Fruit fly (Drosophila melanogaster) whole organism, embryonic: Measurements from ENCODE around the gene obst-F.

Experiments
- Ada2b ChIP-seq: fragments of 200-800 bp; sonication (Bioruptor generic); IDR thresholded peaks from 2 replicates; pipeline ENCODE4 v1.3.6; 2022; ENCODE audit warnings: missing biosample characterization, missing genetic modification characterization
- BtbVII ChIP-seq: fragments of 200-800 bp; sonication (Bioruptor generic); optimal IDR thresholded peaks from 3 replicates; lab custom pipeline; 2017; ENCODE audit warnings: missing biosample characterization, mild to moderate bottlenecking, missing genetic modification characterization
- CG11085 ChIP-seq: fragments of 200-800 bp; sonication (Bioruptor generic); IDR thresholded peaks from 2 replicates; pipeline ENCODE4 v1.3.6; 2022; ENCODE audit warnings: missing biosample characterization, missing genetic modification characterization
- CG11247 ChIP-seq: fragments of 200-800 bp; sonication (Bioruptor generic); IDR thresholded peaks from 2 replicates; pipeline ENCODE4 v1.3.6; 2022; ENCODE audit warnings: missing biosample characterization, missing genetic modification characterization
- CG12219 ChIP-seq: fragments of 200-800 bp; sonication (Bioruptor generic); optimal IDR thresholded peaks from 3 replicates; lab custom pipeline; 2018; ENCODE audit warnings: missing biosample characterization, mild to moderate bottlenecking, missing genetic modification characterization
- CG12769 ChIP-seq: fragments of 200-800 bp; sonication (Bioruptor generic); optimal IDR thresholded peaks from 2 replicates; lab custom pipeline; 2019; ENCODE audit warnings: missing biosample characterization, mild to moderate bottlenecking, missing genetic modification characterization, moderate library complexity
- CG13624 ChIP-seq: fragments of 200-800 bp; sonication (Bioruptor generic); optimal IDR thresholded peaks from 2 replicates; lab custom pipeline; 2016; ENCODE audit warnings: missing biosample characterization, missing genetic modification characterization
- CG14441 ChIP-seq: fragments of 200-800 bp; sonication (Bioruptor generic); IDR thresholded peaks from 2 replicates; pipeline ENCODE4 v1.3.6; 2022; ENCODE audit warnings: missing biosample characterization, missing genetic modification characterization
- CG17328 ChIP-seq: fragments of 200-800 bp; sonication (Bioruptor generic); IDR thresholded peaks from 2 replicates; pipeline ENCODE4 v1.3.6; 2022; ENCODE audit warnings: missing biosample characterization, missing genetic modification characterization
- CG18599 ChIP-seq: fragments of 200-800 bp; sonication (Bioruptor generic); optimal IDR thresholded peaks from 3 replicates; lab custom pipeline; 2017; ENCODE audit warnings: missing biosample characterization, missing genetic modification characterization, mild to moderate bottlenecking, moderate library complexity, missing genetic modification reagents
- CG31365 ChIP-seq: fragments of 200-800 bp; sonication (Bioruptor generic); optimal IDR thresholded peaks from 2 replicates; lab custom pipeline; 2018; ENCODE audit warnings: missing biosample characterization, mild to moderate bottlenecking, missing genetic modification characterization
- CG32767 ChIP-seq: fragments of 200-800 bp; sonication (Bioruptor generic); IDR thresholded peaks from 2 replicates; pipeline ENCODE4 v1.3.6; 2022; ENCODE audit warnings: missing biosample characterization, missing genetic modification characterization
- CG34376 ChIP-seq: fragments of 200-800 bp; sonication (Bioruptor generic); optimal IDR thresholded peaks from 2 replicates; lab custom pipeline; 2018; ENCODE audit warnings: missing biosample characterization, mild to moderate bottlenecking, missing genetic modification characterization
- CG3726 ChIP-seq: fragments of 200-800 bp; sonication (Bioruptor generic); IDR thresholded peaks from 3 replicates; pipeline ENCODE4, ENCODE4 v1.3.6; 2022; ENCODE audit warnings: missing biosample characterization, missing genetic modification characterization
- CG3847 ChIP-seq: fragments of 200-800 bp; sonication (Bioruptor generic); IDR thresholded peaks from 2 replicates; pipeline ENCODE4 v1.3.6; 2022; ENCODE audit warnings: missing biosample characterization, missing genetic modification characterization
- CG3995 ChIP-seq: fragments of 200-800 bp; sonication (Bioruptor generic); optimal IDR thresholded peaks from 3 replicates; lab custom pipeline; 2016; ENCODE audit warnings: missing biosample characterization, missing genetic modification characterization
- CG4404 ChIP-seq: fragments of 200-800 bp; sonication (Bioruptor generic); IDR thresholded peaks from 2 replicates; pipeline ENCODE4 v1.3.6; 2022; ENCODE audit warnings: missing biosample characterization, missing genetic modification characterization
- CG8478 ChIP-seq: fragments of >200 bp; optimal IDR thresholded peaks from 2 replicates; lab custom pipeline; 2018
- Camta ChIP-seq: fragments of 200-800 bp; sonication (Bioruptor generic); optimal IDR thresholded peaks from 2 replicates; lab custom pipeline; 2016; ENCODE audit warnings: missing biosample characterization, missing genetic modification characterization
- D ChIP-seq, 2 experiments: fragments of 200-800 bp in 1 of 2; fragments of >200 bp in 1 of 2; sonication (Bioruptor generic) in 1 of 2; optimal IDR thresholded peaks; 2 replicates in 1 of 2; 3 replicates in 1 of 2; lab custom pipeline; 2017; ENCODE audit warnings: mild to moderate bottlenecking in 1 of 2, missing biosample characterization in 1 of 2, missing genetic modification characterization in 1 of 2, missing genetic modification reagents in 1 of 2
- Ets97D ChIP-seq: fragments of 200-800 bp; sonication (Bioruptor generic); optimal IDR thresholded peaks from 3 replicates; lab custom pipeline; 2016; ENCODE audit warnings: missing biosample characterization, missing genetic modification characterization
- Fer1 ChIP-seq: fragments of 200-800 bp; sonication (Bioruptor generic); optimal IDR thresholded peaks from 2 replicates; lab custom pipeline; 2017; ENCODE audit warnings: missing biosample characterization, mild to moderate bottlenecking, missing genetic modification characterization
- Hey ChIP-seq: fragments of 200-800 bp; sonication (Bioruptor generic); optimal IDR thresholded peaks from 3 replicates; lab custom pipeline; 2018; ENCODE audit warnings: missing biosample characterization, mild to moderate bottlenecking, missing genetic modification characterization
- HmgZ ChIP-seq: fragments of 200-800 bp; sonication (Bioruptor generic); optimal IDR thresholded peaks from 2 replicates; lab custom pipeline; 2018; ENCODE audit warnings: missing biosample characterization, mild to moderate bottlenecking, missing genetic modification characterization
- PHDP ChIP-seq: fragments of 200-800 bp; sonication (Bioruptor generic); optimal IDR thresholded peaks from 3 replicates; lab custom pipeline; 2018; ENCODE audit warnings: missing biosample characterization, mild to moderate bottlenecking, missing genetic modification characterization, moderate library complexity
- al ChIP-seq: fragments of 200-800 bp; sonication (Bioruptor generic); IDR thresholded peaks from 2 replicates; pipeline ENCODE4 v1.3.6; 2022; ENCODE audit warnings: missing biosample characterization, missing genetic modification characterization
- ap ChIP-seq: fragments of 200-800 bp; sonication (Bioruptor generic); IDR thresholded peaks from 2 replicates; pipeline ENCODE4 v1.3.6; 2022; ENCODE audit warnings: missing biosample characterization, missing genetic modification characterization
- bab2 ChIP-seq: fragments of 200-800 bp; sonication (Bioruptor generic); optimal IDR thresholded peaks from 2 replicates; lab custom pipeline; 2016; ENCODE audit warnings: missing biosample characterization, missing genetic modification characterization
- caup ChIP-seq: fragments of 200-800 bp; sonication (Bioruptor generic); optimal IDR thresholded peaks from 3 replicates; lab custom pipeline; 2017; ENCODE audit warnings: missing biosample characterization, mild to moderate bottlenecking, missing genetic modification characterization, moderate library complexity; ENCODE audit not compliant: severe bottlenecking
- cwo ChIP-seq: fragments of 200-800 bp; sonication (Bioruptor generic); optimal IDR thresholded peaks from 3 replicates; lab custom pipeline; 2017; ENCODE audit warnings: missing biosample characterization, missing genetic modification characterization, mild to moderate bottlenecking, moderate library complexity, missing genetic modification reagents
- dpn ChIP-seq, 2 experiments: fragments of 200-800 bp; sonication (Bioruptor generic); optimal IDR thresholded peaks; 3 replicates each; lab custom pipeline; 2016; ENCODE audit warnings: missing biosample characterization in 2 of 2, missing genetic modification characterization in 2 of 2
- exex ChIP-seq: fragments of 200-800 bp; sonication (Bioruptor generic); optimal IDR thresholded peaks from 4 replicates; lab custom pipeline; 2018; ENCODE audit warnings: missing biosample characterization, mild to moderate bottlenecking, missing genetic modification characterization, moderate library complexity
- fd102C ChIP-seq: fragments of 200-800 bp; sonication (Bioruptor generic); optimal IDR thresholded peaks from 2 replicates; lab custom pipeline; 2018; ENCODE audit warnings: missing biosample characterization, mild to moderate bottlenecking, missing genetic modification characterization, moderate library complexity
- grn ChIP-seq: fragments of 200-800 bp; sonication (Bioruptor generic); optimal IDR thresholded peaks from 3 replicates; lab custom pipeline; 2017; ENCODE audit warnings: missing biosample characterization, missing genetic modification characterization
- gro ChIP-seq: fragments of 200-800 bp; sonication (Bioruptor generic); optimal IDR thresholded peaks from 2 replicates; lab custom pipeline; 2016; ENCODE audit warnings: missing biosample characterization, missing genetic modification characterization
- h ChIP-seq: fragments of >200 bp; optimal IDR thresholded peaks from 2 replicates; lab custom pipeline; 2017
- lov ChIP-seq, 2 experiments: fragments of 200-800 bp in 1 of 2; fragments of >200 bp in 1 of 2; sonication (Bioruptor generic) in 1 of 2; IDR thresholded peaks in 1 of 2; optimal IDR thresholded peaks in 1 of 2; 2 replicates in 1 of 2; 3 replicates in 1 of 2; pipeline versions ENCODE4 v1.3.6 to Lab custom; 2017 to 2022; ENCODE audit warnings: missing biosample characterization in 1 of 2, missing genetic modification characterization in 1 of 2
- mirr ChIP-seq: fragments of 200-800 bp; sonication (Bioruptor generic); optimal IDR thresholded peaks from 3 replicates; lab custom pipeline; 2018; ENCODE audit warnings: missing biosample characterization, mild to moderate bottlenecking, missing genetic modification characterization
- mld ChIP-seq: fragments of 200-800 bp; sonication (Bioruptor generic); IDR thresholded peaks from 3 replicates; pipeline ENCODE4 v1.3.6; 2022; ENCODE audit warnings: missing biosample characterization, missing genetic modification characterization; ENCODE audit not compliant: partially characterized antibody
- otp ChIP-seq: fragments of 200-800 bp; sonication (Bioruptor generic); IDR thresholded peaks from 3 replicates; pipeline ENCODE4, ENCODE4 v1.3.6; 2022; ENCODE audit warnings: missing biosample characterization, missing genetic modification characterization
- phol ChIP-seq: fragments of 200-800 bp; sonication (Bioruptor generic); optimal IDR thresholded peaks from 3 replicates; lab custom pipeline; 2018; ENCODE audit warnings: missing biosample characterization, mild to moderate bottlenecking, missing genetic modification characterization, moderate library complexity
- salm ChIP-seq: fragments of 200-800 bp; sonication (Bioruptor generic); optimal IDR thresholded peaks from 2 replicates; lab custom pipeline; 2018; ENCODE audit warnings: missing biosample characterization, mild to moderate bottlenecking, missing genetic modification characterization
- sd ChIP-seq: fragments of 200-800 bp; sonication (Bioruptor generic); optimal IDR thresholded peaks from 3 replicates; lab custom pipeline; 2018; ENCODE audit warnings: missing biosample characterization, mild to moderate bottlenecking, missing genetic modification characterization, moderate library complexity
- sens-2 ChIP-seq: fragments of 200-800 bp; sonication (Bioruptor generic); IDR thresholded peaks from 2 replicates; pipeline ENCODE4 v1.3.6; 2022; ENCODE audit warnings: missing biosample characterization, missing genetic modification characterization
- slou ChIP-seq: fragments of 200-800 bp; sonication (Bioruptor generic); optimal IDR thresholded peaks from 3 replicates; lab custom pipeline; 2016; ENCODE audit warnings: missing biosample characterization, missing genetic modification characterization
- sug ChIP-seq: fragments of 200-800 bp; optimal IDR thresholded peaks from 2 replicates; lab custom pipeline; 2019; ENCODE audit warnings: missing biosample characterization, mild to moderate bottlenecking, missing genetic modification characterization, moderate library complexity
- vfl ChIP-seq: fragments of 200-800 bp; sonication (Bioruptor generic); optimal IDR thresholded peaks from 2 replicates; lab custom pipeline; 2016; ENCODE audit warnings: missing biosample characterization, missing genetic modification characterization
- vnd ChIP-seq: fragments of 200-800 bp; sonication (Bioruptor generic); IDR thresholded peaks from 3 replicates; pipeline ENCODE4 v1.3.6; 2022; ENCODE audit warnings: missing biosample characterization, missing genetic modification characterization; ENCODE audit not compliant: partially characterized antibody

Gene obst-F

DNA sequence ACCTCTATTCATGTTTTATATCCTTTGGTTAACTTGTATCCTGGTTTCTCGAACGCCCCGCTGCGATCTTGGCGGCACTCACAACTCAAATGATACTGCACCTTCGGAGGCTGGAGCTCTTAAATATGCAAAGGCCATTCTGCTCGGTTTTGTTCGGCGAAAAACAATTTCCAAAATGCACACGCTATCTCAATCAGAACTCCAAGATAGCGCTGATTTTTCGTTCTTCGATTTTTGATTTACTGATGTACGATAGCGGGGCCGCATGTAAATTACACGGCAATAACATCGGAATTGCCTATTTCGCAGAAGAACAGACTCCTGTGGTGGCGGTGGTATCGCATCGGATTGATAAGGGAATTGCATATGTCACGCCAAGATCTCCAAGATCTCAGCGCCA is 10.6 kb upstream of the obst-F start, which contains the start of gene CG7017:
Gene CG7017 (minus strand): TSS at position 101 of the 400 bp plus-strand sequence.
- TF ChIP-seq CG3726 (GFP tag; lab: Robert Waterston, UW): no peak
- TF ChIP-seq CG17328: no peak
- TF ChIP-seq CG11247 (GFP tag; lab: Robert Waterston, UW): no peak
- TF ChIP-seq CG12769: no peak
- TF ChIP-seq Fer1 (GFP tag; lab: Kevin White, UChicago): no peak
- no peak for TF ChIP-seq bab2 (GFP tag; lab: Kevin White, UChicago)
- TF ChIP-seq CG12219 (GFP tag; lab: Kevin White, UChicago): no peak
- TF ChIP-seq gro: no peak
- no peak for TF ChIP-seq dpn (GFP tag; optimal IDR thresholded peaks at IDR 0.05; lab: Kevin White, UChicago)
- TF ChIP-seq ap (GFP tag; lab: Robert Waterston, UW): no peak
- TF ChIP-seq CG3847: no peak
- TF ChIP-seq slou: no peak
- TF ChIP-seq mld (GFP tag; lab: Robert Waterston, UW): no peak
- TF ChIP-seq CG8478 (lab: Kevin White, UChicago): no peak
- no peak for TF ChIP-seq D (optimal IDR thresholded peaks at IDR 0.05; lab: Kevin White, UChicago)
- TF ChIP-seq D (GFP tag; optimal IDR thresholded peaks at IDR 0.05; lab: Kevin White, UChicago): no peak
- no peak for TF ChIP-seq CG13624 (GFP tag; lab: Kevin White, UChicago)
- no peak for TF ChIP-seq CG31365

- TF ChIP-seq CG32767 (GFP tag; lab: Robert Waterston, UW): no peak
- TF ChIP-seq sug (tag; lab: Kevin White, UChicago): peak; percentile 20
- peak; percentile 76 for TF ChIP-seq mirr (GFP tag; lab: Kevin White, UChicago)
- TF ChIP-seq vnd (GFP tag; lab: Robert Waterston, UW): no peak
- TF ChIP-seq sd (tag; lab: Kevin White, UChicago): peak; percentile 24
- no peak for TF ChIP-seq CG4404 (GFP tag; lab: Robert Waterston, UW)
- no peak for TF ChIP-seq Ada2b (GFP tag; lab: Robert Waterston, UW)
- no peak for TF ChIP-seq vfl (GFP tag; lab: Kevin White, UChicago)
- peak; percentile 72 for TF ChIP-seq exex (tag; lab: Kevin White, UChicago)
Observed at dm6 chr3L:20209896-20210295, 8.5 kb upstream of the obst-F start.

dm6 chr3L:20209092-20209491 is 7.7 kb upstream of the obst-F start:
- TF ChIP-seq PHDP (tag; lab: Kevin White, UChicago): no peak
- peak; percentile 90 for TF ChIP-seq CG34376 (GFP tag; lab: Kevin White, UChicago)
- TF ChIP-seq exex (tag; lab: Kevin White, UChicago): peak; percentile 100
- peak; percentile 3 for TF ChIP-seq Fer1 (GFP tag; lab: Kevin White, UChicago)
- TF ChIP-seq BtbVII (GFP tag; lab: Kevin White, UChicago): peak; percentile 23
- no peak for TF ChIP-seq al (GFP tag; lab: Robert Waterston, UW)
- TF ChIP-seq lov (optimal IDR thresholded peaks at IDR 0.05; lab: Kevin White, UChicago): no peak
- TF ChIP-seq lov (GFP tag; IDR thresholded peaks at IDR 0.05; lab: Robert Waterston, UW): no peak
- TF ChIP-seq CG3995 (GFP tag; lab: Kevin White, UChicago): no peak
- TF ChIP-seq Ets97D (GFP tag; lab: Kevin White, UChicago): no peak
- no peak for TF ChIP-seq Camta (GFP tag; lab: Kevin White, UChicago)
- peak; percentile 90 for TF ChIP-seq sug (tag; lab: Kevin White, UChicago)
- TF ChIP-seq caup (GFP tag; lab: Kevin White, UChicago): peak; percentile 37
- TF ChIP-seq sens-2: no peak
- peak; percentile 84 for TF ChIP-seq sd (tag; lab: Kevin White, UChicago)
- peak; percentile 99 for TF ChIP-seq cwo (GFP tag; lab: Kevin White, UChicago)
- no peak for TF ChIP-seq CG12769
- TF ChIP-seq CG11085 (GFP tag; lab: Robert Waterston, UW): no peak
- TF ChIP-seq CG18599 (GFP tag; lab: Kevin White, UChicago): peak; percentile 24
- TF ChIP-seq Hey: peak; percentile 75
- TF ChIP-seq h: no peak
- no peak for TF ChIP-seq fd102C (GFP tag; lab: Kevin White, UChicago)
- TF ChIP-seq grn (GFP tag; lab: Kevin White, UChicago): peak; percentile 96
- no peak for TF ChIP-seq otp (GFP tag; lab: Robert Waterston, UW)
- no peak for TF ChIP-seq phol (tag; lab: Kevin White, UChicago)
- TF ChIP-seq gro: peak; percentile 74
- peak; percentile 34 for TF ChIP-seq salm (tag; lab: Kevin White, UChicago)
- no peak for TF ChIP-seq CG14441 (GFP tag; lab: Robert Waterston, UW)
- peak; percentile 9 for TF ChIP-seq HmgZ (tag; lab: Kevin White, UChicago)
